Fruit fly (Drosophila melanogaster) whole organism: ENCODE measurements around the gene mRNA-cap.

Experiments used
- CG8478 ChIP-seq: fragments of >200 bp; optimal IDR thresholded peaks from 2 replicates; lab custom pipeline; 2018; ENCODE audit warnings: inconsistent platforms
- Dll ChIP-seq: fragments of >200 bp; optimal IDR thresholded peaks from 2 replicates; lab custom pipeline; 2017
- EcR ChIP-seq, 2 experiments: fragments of >200 bp; optimal IDR thresholded peaks; 2 replicates each; lab custom pipeline; 2017; ENCODE audit warnings: missing biosample characterization in 2 of 2, missing genetic modification characterization in 2 of 2, missing genetic modification reagents in 2 of 2
- pan ChIP-seq: fragments of >200 bp; optimal IDR thresholded peaks from 2 replicates; lab custom pipeline; 2017
- psq ChIP-seq: fragments of >200 bp; optimal IDR thresholded peaks from 2 replicates; lab custom pipeline; 2017
- usp ChIP-seq: fragments of >200 bp; optimal IDR thresholded peaks from 2 replicates; lab custom pipeline; 2017; ENCODE audit warnings: missing biosample characterization, missing genetic modification characterization, mixed read lengths

The mRNA-cap gene

DNA sequence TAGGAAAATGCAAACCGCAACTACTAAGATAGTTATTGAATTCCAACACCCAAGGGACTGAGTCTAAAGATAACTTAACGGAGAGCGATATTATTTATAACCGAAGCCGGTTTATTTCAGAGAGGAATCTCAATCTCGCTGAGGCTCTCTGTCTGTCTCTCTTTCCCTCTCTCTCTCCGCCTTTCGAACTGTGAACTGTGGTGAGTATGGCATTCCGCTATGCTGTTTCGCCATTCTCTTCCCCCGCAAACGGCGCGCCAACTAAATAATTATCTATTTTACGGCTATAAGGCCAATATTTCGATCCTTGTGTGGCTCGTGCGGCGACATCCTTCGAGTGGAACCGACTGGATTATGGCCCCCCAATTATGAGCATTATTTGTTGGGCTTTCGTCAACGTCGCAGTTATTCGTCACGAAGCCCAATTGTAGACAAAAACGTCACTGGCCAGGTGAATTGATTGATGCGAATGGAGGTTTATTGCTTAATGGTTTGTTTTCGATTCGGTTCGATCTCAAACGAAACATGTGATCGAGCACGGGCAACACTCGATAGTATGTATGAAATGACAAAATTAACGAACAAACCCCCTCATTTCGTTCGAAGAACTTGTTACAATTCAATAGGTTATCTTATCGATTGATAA, 30.4 kb downstream of the mRNA-cap start:
- TF ChIP-seq Dll = no peak
- no peak for TF ChIP-seq pan (lab: Kevin White, UChicago)
- TF ChIP-seq psq = no peak
- no peak for TF ChIP-seq usp
- TF ChIP-seq CG8478 (lab: Kevin White, UChicago) = no peak
- TF ChIP-seq EcR (GFP tag; optimal IDR thresholded peaks at IDR 0.05; lab: Kevin White, UChicago) = no peak

DNA sequence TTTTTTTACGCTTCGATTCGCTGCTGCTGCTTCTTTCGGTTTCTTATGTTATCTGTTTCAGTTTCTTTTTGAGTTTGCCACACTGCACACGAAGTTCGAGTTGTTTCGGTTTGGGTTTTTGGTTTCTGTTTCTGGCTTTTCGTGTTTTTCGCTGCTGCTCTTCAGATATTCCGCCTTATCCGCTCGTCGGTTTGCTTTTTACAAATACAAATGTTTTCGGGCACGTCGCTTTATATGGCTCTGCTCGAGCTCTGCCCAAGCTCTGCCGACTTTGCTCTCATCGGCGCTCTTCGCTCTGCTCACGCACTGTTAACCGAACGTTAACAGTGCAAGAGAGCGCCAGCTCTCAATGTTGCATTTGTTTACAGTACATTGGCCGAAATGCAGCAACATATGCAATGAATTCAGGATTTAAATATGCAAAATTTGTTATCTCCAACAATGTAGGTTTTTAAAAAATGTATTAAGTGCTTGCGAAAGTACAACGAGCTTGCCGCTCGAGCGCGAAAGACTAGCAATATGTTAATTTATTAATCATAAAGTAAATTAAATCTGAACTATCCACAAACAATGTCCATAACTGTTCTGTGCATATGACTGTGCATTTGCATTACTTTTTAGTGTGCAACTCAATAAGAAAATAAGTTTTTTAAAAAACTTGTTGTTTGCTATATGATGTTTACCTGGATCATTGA, 31.2 kb downstream of the mRNA-cap start:
- TF ChIP-seq usp = no peak
- peak; percentile 47 for TF ChIP-seq Dll

DNA sequence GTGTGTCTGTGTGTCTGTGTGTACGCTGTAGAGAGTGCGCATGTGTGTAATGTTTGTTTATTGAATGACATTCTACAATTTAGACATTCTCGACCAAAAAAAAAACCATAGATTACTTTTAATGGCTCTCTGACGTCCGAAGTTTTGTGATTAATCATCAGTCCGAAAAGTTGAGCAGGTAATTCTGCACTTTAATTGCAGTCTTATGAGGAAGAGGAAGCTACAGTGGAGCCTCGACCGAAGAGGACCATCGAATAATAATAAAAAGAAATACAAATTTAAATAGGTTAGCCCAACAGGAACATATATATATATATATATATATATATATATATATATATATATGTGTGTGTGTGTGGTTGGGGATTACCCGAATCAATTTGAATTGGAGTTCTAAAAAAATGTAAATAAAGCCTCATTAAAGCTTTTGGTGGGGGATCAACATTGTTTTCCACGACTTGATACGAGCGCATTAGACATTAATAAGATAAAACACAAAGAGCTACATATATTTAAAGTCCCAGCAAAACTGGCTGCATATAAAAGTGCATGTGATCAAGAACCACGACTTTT, 33.3 kb downstream of the mRNA-cap start:
- no peak for TF ChIP-seq usp
- no peak for TF ChIP-seq CG8478 (lab: Kevin White, UChicago)
- TF ChIP-seq pan (lab: Kevin White, UChicago) = no peak
- TF ChIP-seq Dll = no peak
- TF ChIP-seq EcR (GFP tag; optimal IDR thresholded peaks at IDR 0.05; lab: Kevin White, UChicago) = no peak
- TF ChIP-seq psq = no peak

DNA sequence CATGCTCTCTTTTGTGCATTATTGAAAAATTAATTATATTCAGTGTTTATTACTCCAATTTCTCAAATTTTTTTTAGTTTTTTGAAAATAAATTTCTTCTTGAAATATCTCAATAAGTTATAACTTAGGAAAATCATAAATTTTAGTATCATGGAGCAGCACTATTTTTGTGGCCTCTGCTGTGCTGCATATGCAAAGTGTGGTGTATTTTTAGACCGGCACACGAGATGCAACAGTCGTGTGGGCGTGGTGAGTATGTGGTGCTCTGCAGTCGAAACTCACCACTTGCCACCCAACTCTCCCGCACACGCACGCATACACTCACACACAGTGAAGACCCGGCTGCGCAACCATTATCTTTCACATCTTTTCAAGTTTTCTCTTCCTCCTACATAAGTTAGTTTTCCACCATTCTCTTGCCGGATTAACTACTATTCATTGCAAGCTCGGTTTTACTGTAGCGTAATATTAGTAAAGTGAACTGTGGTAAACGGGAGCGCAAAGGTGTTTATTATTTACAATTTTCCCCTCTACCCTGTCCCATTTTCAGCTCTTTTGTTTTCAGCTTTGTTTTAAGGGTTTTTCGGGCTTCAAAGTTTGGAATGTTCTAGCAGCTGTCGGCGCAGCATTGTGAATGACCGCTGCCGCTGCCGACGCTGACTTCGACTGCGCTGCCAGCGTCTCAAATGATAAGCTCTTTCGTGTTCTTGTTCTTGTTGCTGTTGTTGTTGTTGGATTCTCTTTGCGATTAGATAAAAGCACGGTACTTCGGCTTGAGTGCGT, 34.0 kb downstream of the mRNA-cap start:
- TF ChIP-seq usp (no peak), CG8478 (lab: Kevin White, UChicago) (no peak), psq (no peak), pan (lab: Kevin White, UChicago) (no peak), EcR (GFP tag; optimal IDR thresholded peaks at IDR 0.05; lab: Kevin White, UChicago) (no peak), Dll (no peak)

DNA sequence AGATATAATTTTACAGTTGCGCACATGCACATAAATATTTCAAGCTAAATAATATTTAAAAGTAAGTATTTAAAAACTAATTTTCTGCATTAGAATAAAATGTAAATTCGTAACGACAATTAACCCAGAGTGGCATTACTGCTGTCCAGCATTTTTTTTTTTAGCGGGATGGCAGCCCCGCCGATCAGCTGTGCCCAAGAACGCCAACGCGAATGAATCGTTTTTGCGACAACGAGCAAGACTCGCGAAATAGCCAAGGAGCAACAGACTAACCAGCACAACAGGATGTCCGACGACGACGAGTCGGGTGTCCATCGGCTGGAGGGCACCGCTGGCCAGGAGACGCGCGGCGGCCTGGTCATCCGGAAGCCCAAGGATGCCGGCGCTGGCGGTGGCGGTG, 41.4 kb downstream of the mRNA-cap start, which contains the start of gene Prp16:
Gene Prp16 (plus strand): TSS at position 185 of the 400 bp plus-strand sequence.
- TF ChIP-seq EcR (GFP tag; optimal IDR thresholded peaks at IDR 0.05; lab: Kevin White, UChicago) = no peak
- TF ChIP-seq psq = no peak
- TF ChIP-seq usp = no peak
- no peak for TF ChIP-seq pan (lab: Kevin White, UChicago)
- no peak for TF ChIP-seq Dll
- no peak for TF ChIP-seq CG8478 (lab: Kevin White, UChicago)

DNA sequence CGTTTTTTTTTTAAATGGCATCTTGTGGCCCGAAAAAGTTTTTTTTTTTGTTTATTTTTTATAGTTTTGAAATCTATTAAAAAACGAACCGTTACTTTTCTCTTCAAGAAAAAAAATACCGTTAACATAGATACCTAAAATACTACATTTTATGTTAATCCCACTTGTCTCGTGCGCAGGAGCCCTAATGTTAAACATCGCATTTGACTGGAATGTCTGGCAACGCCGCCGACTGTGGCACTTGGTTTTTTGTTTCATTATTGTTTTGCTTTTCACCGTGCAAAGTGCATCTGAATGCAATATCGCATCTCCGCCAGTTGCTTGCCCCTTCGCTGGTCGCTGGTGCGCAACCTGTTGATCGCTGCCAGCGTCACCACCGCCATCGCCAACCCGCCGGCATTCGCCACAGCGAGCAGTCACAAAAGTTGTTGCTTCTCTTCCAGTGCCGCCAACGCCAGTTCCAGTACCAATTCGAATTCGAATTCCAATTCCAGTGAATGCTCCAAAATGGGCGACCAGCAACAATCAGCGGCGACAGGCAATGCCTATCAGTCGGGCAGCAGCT, 42.6 kb downstream of the mRNA-cap start, which contains the start of gene CG11590:
Gene CG11590 (plus strand): TSS at position 212 of the 565 bp plus-strand sequence.
- no peak for TF ChIP-seq EcR (GFP tag; optimal IDR thresholded peaks at IDR 0.05; lab: Kevin White, UChicago)
- no peak for TF ChIP-seq pan (lab: Kevin White, UChicago)
- no peak for TF ChIP-seq usp
- no peak for TF ChIP-seq CG8478 (lab: Kevin White, UChicago)
- TF ChIP-seq psq = no peak
- TF ChIP-seq Dll = no peak

DNA sequence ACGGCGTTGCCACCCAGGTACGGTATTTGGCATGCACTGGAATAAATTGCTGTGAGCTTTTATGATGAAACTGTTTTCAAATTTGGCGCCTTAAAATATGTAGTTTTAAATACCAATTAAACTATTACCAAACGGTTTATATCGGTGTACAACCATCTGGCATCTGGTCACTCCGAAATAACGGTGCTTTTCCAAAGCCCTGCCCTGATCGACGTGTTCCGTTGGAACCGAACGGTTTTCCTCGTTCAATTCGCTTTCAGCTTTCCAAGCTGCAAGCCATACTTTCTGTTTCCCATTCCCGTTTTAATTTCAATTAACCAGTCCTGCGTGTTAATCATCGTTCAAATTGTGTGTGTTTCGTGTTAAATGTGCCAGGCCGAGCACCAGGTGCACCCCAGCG, 49.6 kb downstream of the mRNA-cap start, which contains the start of gene yl:
Gene yl (plus strand): TSS at position 202 of the 400 bp plus-strand sequence.
- TF ChIP-seq usp (no peak), EcR (GFP tag; optimal IDR thresholded peaks at IDR 0.05; lab: Kevin White, UChicago) (no peak), pan (lab: Kevin White, UChicago) (no peak), Dll (no peak), CG8478 (lab: Kevin White, UChicago) (no peak), psq (no peak)

DNA sequence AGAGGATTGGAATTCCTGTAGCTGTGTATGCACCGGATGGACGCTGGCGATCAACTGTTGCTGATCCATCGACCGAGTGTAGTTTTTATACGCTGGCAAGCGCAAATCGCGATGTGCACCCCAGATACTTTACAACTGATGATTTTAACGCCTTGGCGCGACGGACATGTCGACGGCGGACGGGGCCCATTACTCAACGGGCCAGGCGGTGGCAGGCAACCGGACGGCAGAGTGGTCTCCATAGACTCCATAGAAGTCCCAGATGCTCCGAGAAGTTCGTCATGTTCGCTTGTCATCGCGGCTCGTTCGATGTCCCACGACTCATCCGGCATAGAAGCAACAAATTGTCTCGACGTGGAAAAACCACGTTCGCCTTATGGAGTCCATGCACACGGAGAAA, 50.7 kb downstream of the mRNA-cap start, which contains the start of gene CG13403:
Gene CG13403 (minus strand): TSS at position 101 of the 400 bp plus-strand sequence.
- TF ChIP-seq CG8478 (lab: Kevin White, UChicago) = no peak
- no peak for TF ChIP-seq usp
- no peak for TF ChIP-seq psq
